Worm (Caenorhabditis elegans) whole organism, L3 larva: ENCODE data around the gene mon-2.

Source experiments
- ceh-28 ChIP-seq: fragments of 150-350 bp; optimal IDR thresholded peaks from 2 replicates; lab custom pipeline; 2014; ENCODE audit warnings: missing biosample characterization, missing genetic modification reagents, missing genetic modification characterization
- hmg-11 ChIP-seq: sonication (generic microtip); optimal IDR thresholded peaks from 2 replicates; lab custom pipeline; 2016; ENCODE audit warnings: missing genetic modification characterization, missing compliant biosample characterization
- lin-39 ChIP-seq: fragments of 150-350 bp; optimal IDR thresholded peaks from 2 replicates; lab custom pipeline; 2018; ENCODE audit warnings: missing biosample characterization, missing genetic modification reagents, missing genetic modification characterization
- nhr-28 ChIP-seq: fragments of 150-350 bp; optimal IDR thresholded peaks from 2 replicates; lab custom pipeline; 2014; ENCODE audit warnings: missing biosample characterization, missing genetic modification characterization
- unc-62 ChIP-seq: fragments of 150-350 bp; sonication (generic microtip); optimal IDR thresholded peaks from 4 replicates; lab custom pipeline; 2014; ENCODE audit warnings: missing biosample characterization, missing genetic modification reagents, missing genetic modification characterization

ce11 chrIV:12078112-12078812 is 18.3 kb upstream of the mon-2 start, which contains the start of gene tmed-1:
- no peak for TF ChIP-seq nhr-28 (tag; lab: Kevin White, UChicago)
- TF ChIP-seq unc-62 (GFP tag; lab: Kevin White, UChicago): no peak
- no peak for TF ChIP-seq hmg-11
- no peak for TF ChIP-seq ceh-28 (tag; lab: Kevin White, UChicago)
- TF ChIP-seq lin-39: no peak
